Worm (Caenorhabditis elegans) whole organism, L2 larva: ENCODE results near the gene frm-7.

Experiments used
- C34F6.9 ChIP-seq: fragments of 150-350 bp; optimal IDR thresholded peaks from 2 replicates; lab custom pipeline; 2014; ENCODE audit warnings: missing biosample characterization, missing genetic modification characterization
- F13H6.1 ChIP-seq: sonication (generic microtip); optimal IDR thresholded peaks from 2 replicates; lab custom pipeline; 2016; ENCODE audit warnings: missing genetic modification characterization, missing compliant biosample characterization
- R02D3.7 ChIP-seq: fragments of 150-350 bp; optimal IDR thresholded peaks from 2 replicates; lab custom pipeline; 2014; ENCODE audit warnings: missing biosample characterization, missing genetic modification characterization
- Y55F3AM.14 ChIP-seq: fragments of 200-800 bp; sonication (Bioruptor generic); optimal IDR thresholded peaks from 2 replicates; lab custom pipeline; 2018; ENCODE audit warnings: mild to moderate bottlenecking, missing genetic modification characterization, missing compliant biosample characterization
- ZK546.5 ChIP-seq: sonication (generic microtip); optimal IDR thresholded peaks from 2 replicates; lab custom pipeline; 2017; ENCODE audit warnings: missing biosample characterization, missing genetic modification characterization
- alr-1 ChIP-seq: fragments of 150-350 bp; optimal IDR thresholded peaks from 2 replicates; lab custom pipeline; 2014; ENCODE audit warnings: missing biosample characterization, missing genetic modification characterization
- aly-2 ChIP-seq: fragments of 150-350 bp; optimal IDR thresholded peaks from 2 replicates; lab custom pipeline; 2014; ENCODE audit warnings: missing biosample characterization, missing genetic modification characterization
- ama-1 ChIP-seq: fragments of 150-350 bp; optimal IDR thresholded peaks from 2 replicates; lab custom pipeline; 2018; ENCODE audit warnings: inconsistent platforms
- blmp-1 ChIP-seq: sonication (generic microtip); optimal IDR thresholded peaks from 2 replicates; lab custom pipeline; 2017; ENCODE audit warnings: missing genetic modification characterization, mild to moderate bottlenecking, missing compliant biosample characterization, antibody characterized with exemption, moderate library complexity; ENCODE audit not compliant: insufficient read depth
- ceh-16 ChIP-seq: fragments of 150-350 bp; optimal IDR thresholded peaks from 2 replicates; lab custom pipeline; 2014; ENCODE audit warnings: missing biosample characterization, missing genetic modification characterization
- ceh-82 ChIP-seq: fragments of 150-350 bp; optimal IDR thresholded peaks from 2 replicates; lab custom pipeline; 2014; ENCODE audit warnings: missing biosample characterization, missing genetic modification characterization
- crh-2 ChIP-seq: sonication (generic microtip); optimal IDR thresholded peaks from 2 replicates; lab custom pipeline; 2017; ENCODE audit warnings: missing biosample characterization, missing genetic modification characterization
- dmd-4 ChIP-seq: sonication (generic microtip); optimal IDR thresholded peaks from 2 replicates; lab custom pipeline; 2017; ENCODE audit warnings: missing biosample characterization, missing genetic modification characterization
- elt-1 ChIP-seq: fragments of 150-350 bp; optimal IDR thresholded peaks from 2 replicates; lab custom pipeline; 2014; ENCODE audit warnings: missing biosample characterization, missing genetic modification characterization
- elt-3 ChIP-seq: sonication (generic microtip); optimal IDR thresholded peaks from 2 replicates; lab custom pipeline; 2017; ENCODE audit warnings: missing biosample characterization, missing genetic modification characterization
- gmeb-1 ChIP-seq: fragments of 150-350 bp; optimal IDR thresholded peaks from 2 replicates; lab custom pipeline; 2014; ENCODE audit warnings: missing biosample characterization, missing genetic modification characterization
- lin-11 ChIP-seq: fragments of 150-350 bp; sonication (generic microtip); optimal IDR thresholded peaks from 2 replicates; lab custom pipeline; 2014; ENCODE audit warnings: missing biosample characterization, missing genetic modification characterization, inconsistent platforms, mixed read lengths
- lin-13 ChIP-seq: fragments of 150-350 bp; optimal IDR thresholded peaks from 2 replicates; lab custom pipeline; 2014; ENCODE audit warnings: missing biosample characterization, missing genetic modification reagents, missing genetic modification characterization
- lin-39 ChIP-seq: fragments of 150-350 bp; optimal IDR thresholded peaks from 2 replicates; lab custom pipeline; 2014; ENCODE audit warnings: missing biosample characterization, missing genetic modification reagents, missing genetic modification characterization
- lsy-2 ChIP-seq, 2 experiments: fragments of 150-350 bp in 1 of 2; sonication (generic microtip) in 1 of 2; optimal IDR thresholded peaks; 2 replicates each; lab custom pipeline; 2014 to 2017; ENCODE audit warnings: missing biosample characterization in 2 of 2, missing genetic modification characterization in 2 of 2
- mab-5 ChIP-seq: fragments of 150-350 bp; optimal IDR thresholded peaks from 2 replicates; lab custom pipeline; 2014; ENCODE audit warnings: missing biosample characterization, missing genetic modification characterization
- mbf-1 ChIP-seq: sonication (generic microtip); optimal IDR thresholded peaks from 2 replicates; lab custom pipeline; 2017; ENCODE audit warnings: missing biosample characterization, missing genetic modification characterization
- mdl-1 ChIP-seq, 2 experiments: fragments of 150-350 bp in 1 of 2; sonication (generic microtip) in 1 of 2; optimal IDR thresholded peaks; 2 replicates each; lab custom pipeline; 2017; ENCODE audit warnings: missing biosample characterization in 2 of 2, missing genetic modification characterization in 2 of 2
- nhr-10 ChIP-seq: sonication (generic microtip); optimal IDR thresholded peaks from 2 replicates; lab custom pipeline; 2017; ENCODE audit warnings: missing biosample characterization, missing genetic modification characterization
- nhr-11 ChIP-seq: fragments of 150-350 bp; optimal IDR thresholded peaks from 2 replicates; lab custom pipeline; 2014; ENCODE audit warnings: missing biosample characterization, missing genetic modification characterization
- nhr-12 ChIP-seq: fragments of 150-350 bp; optimal IDR thresholded peaks from 2 replicates; lab custom pipeline; 2014; ENCODE audit warnings: missing biosample characterization, missing genetic modification characterization
- nhr-129 ChIP-seq: fragments of 150-350 bp; optimal IDR thresholded peaks from 2 replicates; lab custom pipeline; 2014; ENCODE audit warnings: missing biosample characterization, missing genetic modification characterization
- nhr-21 ChIP-seq: fragments of 150-350 bp; optimal IDR thresholded peaks from 2 replicates; lab custom pipeline; 2014; ENCODE audit warnings: missing biosample characterization, missing genetic modification characterization
- nhr-23 ChIP-seq: fragments of 150-350 bp; optimal IDR thresholded peaks from 2 replicates; lab custom pipeline; 2014; ENCODE audit warnings: missing biosample characterization, missing genetic modification reagents, missing genetic modification characterization
- nhr-237 ChIP-seq: fragments of 150-350 bp; optimal IDR thresholded peaks from 2 replicates; lab custom pipeline; 2014; ENCODE audit warnings: missing biosample characterization, missing genetic modification characterization
- nhr-25 ChIP-seq: fragments of 150-350 bp; sonication (generic microtip); optimal IDR thresholded peaks from 3 replicates; lab custom pipeline; 2014; ENCODE audit warnings: missing biosample characterization, missing genetic modification characterization
- nhr-6 ChIP-seq: fragments of 150-350 bp; optimal IDR thresholded peaks from 2 replicates; lab custom pipeline; 2014; ENCODE audit warnings: missing biosample characterization, missing genetic modification characterization
- nhr-77 ChIP-seq: fragments of 150-350 bp; optimal IDR thresholded peaks from 2 replicates; lab custom pipeline; 2014; ENCODE audit warnings: missing biosample characterization, missing genetic modification characterization
- peb-1 ChIP-seq: fragments of 150-350 bp; optimal IDR thresholded peaks from 2 replicates; lab custom pipeline; 2014; ENCODE audit warnings: missing biosample characterization, missing genetic modification characterization
- sem-4 ChIP-seq: fragments of 150-350 bp; optimal IDR thresholded peaks from 2 replicates; lab custom pipeline; 2014; ENCODE audit warnings: missing biosample characterization, missing genetic modification reagents, missing genetic modification characterization
- skn-1 ChIP-seq: sonication (generic microtip); optimal IDR thresholded peaks from 2 replicates; lab custom pipeline; 2017; ENCODE audit warnings: missing biosample characterization, missing genetic modification characterization
- sma-3 ChIP-seq: sonication (generic microtip); optimal IDR thresholded peaks from 2 replicates; lab custom pipeline; 2016; ENCODE audit warnings: missing genetic modification reagents, missing genetic modification characterization, missing compliant biosample characterization
- sma-9 ChIP-seq, 2 experiments: fragments of 150-350 bp in 1 of 2; sonication (generic microtip) in 1 of 2; optimal IDR thresholded peaks; 2 replicates each; lab custom pipeline; 2014 to 2016; ENCODE audit warnings: missing genetic modification characterization in 2 of 2, mild to moderate bottlenecking in 1 of 2, missing biosample characterization in 1 of 2, missing compliant biosample characterization in 1 of 2, missing genetic modification reagents in 1 of 2, moderate library complexity in 1 of 2
- snpc-4 ChIP-seq: fragments of 150-350 bp; optimal IDR thresholded peaks from 2 replicates; lab custom pipeline; 2014; ENCODE audit warnings: missing biosample characterization, missing genetic modification characterization
- unc-39 ChIP-seq: fragments of 150-350 bp; optimal IDR thresholded peaks from 2 replicates; lab custom pipeline; 2014; ENCODE audit warnings: missing biosample characterization, missing genetic modification characterization
- unc-55 ChIP-seq: fragments of 150-350 bp; sonication (generic microtip); optimal IDR thresholded peaks from 3 replicates; lab custom pipeline; 2014; ENCODE audit warnings: missing biosample characterization, missing genetic modification reagents, missing genetic modification characterization
- unc-62 ChIP-seq: fragments of 150-350 bp; optimal IDR thresholded peaks from 2 replicates; lab custom pipeline; 2014; ENCODE audit warnings: missing biosample characterization, missing genetic modification reagents, missing genetic modification characterization
- zag-1 ChIP-seq: fragments of 150-350 bp; optimal IDR thresholded peaks from 2 replicates; lab custom pipeline; 2014; ENCODE audit warnings: missing biosample characterization, missing genetic modification characterization
- ztf-1 ChIP-seq: fragments of 200-800 bp; sonication (Bioruptor generic); conservative IDR thresholded peaks from 2 replicates; pipeline ENCODE4 v1.3.6; 2022; ENCODE audit warnings: missing genetic modification characterization, missing compliant biosample characterization
- ztf-11 ChIP-seq: sonication (generic microtip); optimal IDR thresholded peaks from 2 replicates; lab custom pipeline; 2017; ENCODE audit warnings: missing biosample characterization, missing genetic modification characterization
- ztf-4 ChIP-seq: fragments of 150-350 bp; optimal IDR thresholded peaks from 2 replicates; lab custom pipeline; 2014; ENCODE audit warnings: missing biosample characterization, missing genetic modification characterization

Gene frm-7

ce11 chrV:12283187-12283586, 19.1 kb upstream of the frm-7 start, which contains the start of gene F55C5.10:
Gene F55C5.10 (plus strand): TSS chrV:12283487.
- no peak for TF ChIP-seq nhr-21 (tag; lab: Kevin White, UChicago)
- TF ChIP-seq lin-13 (GFP tag; lab: Kevin White, UChicago), result no peak
- TF ChIP-seq mdl-1 (tag; optimal IDR thresholded peaks at IDR 0.05; lab: Kevin White, UChicago), result no peak
- no peak for TF ChIP-seq nhr-23 (tag; lab: Kevin White, UChicago)
- no peak for TF ChIP-seq gmeb-1 (tag; lab: Kevin White, UChicago)
- TF ChIP-seq blmp-1 (tag; lab: Kevin White, UChicago), result no peak
- TF ChIP-seq ceh-16 (tag; lab: Kevin White, UChicago), result no peak
- TF ChIP-seq unc-39 (tag; lab: Kevin White, UChicago), result no peak
- no peak for TF ChIP-seq nhr-237
- no peak for TF ChIP-seq ZK546.5 (tag; lab: Kevin White, UChicago)
- TF ChIP-seq skn-1 (tag; lab: Kevin White, UChicago), result no peak
- TF ChIP-seq ama-1, result no peak
- TF ChIP-seq lsy-2 (tag; optimal IDR thresholded peaks at IDR 0.05; lab: Kevin White, UChicago), result no peak
- TF ChIP-seq nhr-12, result no peak
- no peak for TF ChIP-seq nhr-10 (tag; lab: Kevin White, UChicago)
- TF ChIP-seq F13H6.1 (tag; lab: Kevin White, UChicago), result no peak
- no peak for TF ChIP-seq sma-3 (GFP tag; lab: Kevin White, UChicago)
- no peak for TF ChIP-seq snpc-4 (tag; lab: Kevin White, UChicago)
- TF ChIP-seq ztf-4 (tag; lab: Kevin White, UChicago), result no peak

DNA sequence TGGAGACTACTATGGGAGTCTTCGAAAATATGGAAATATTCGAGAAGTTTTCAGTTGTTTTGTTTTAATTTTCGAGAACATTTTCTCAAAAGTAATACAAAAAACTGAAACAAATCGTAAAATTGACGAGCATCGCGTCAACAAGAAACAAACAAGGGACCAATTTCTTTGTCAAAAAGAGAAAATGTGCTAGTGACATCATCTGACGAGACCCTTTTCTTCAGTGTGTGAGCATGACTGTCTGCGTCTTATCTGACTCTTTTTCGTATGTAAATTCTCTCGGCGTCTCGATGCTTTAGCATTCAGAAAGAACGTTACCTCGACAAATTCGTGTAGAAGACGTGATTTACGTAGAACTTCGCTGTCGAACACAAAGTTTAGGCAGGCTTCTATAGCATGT, 14.6 kb upstream of the frm-7 start:
- TF ChIP-seq alr-1 (tag; lab: Kevin White, UChicago) (no peak), nhr-21 (tag; lab: Kevin White, UChicago) (no peak), lin-13 (GFP tag; lab: Kevin White, UChicago) (no peak), ZK546.5 (tag; lab: Kevin White, UChicago) (no peak), nhr-77 (tag; lab: Kevin White, UChicago) (no peak), zag-1 (tag; lab: Kevin White, UChicago) (peak; percentile 2), mbf-1 (tag; lab: Kevin White, UChicago) (no peak), aly-2 (no peak), nhr-6 (no peak), crh-2 (no peak), C34F6.9 (tag; lab: Kevin White, UChicago) (peak; percentile 35), nhr-25 (no peak), dmd-4 (no peak), F13H6.1 (tag; lab: Kevin White, UChicago) (no peak), ceh-16 (tag; lab: Kevin White, UChicago) (no peak), mdl-1 (tag; optimal IDR thresholded peaks at IDR 0.05; lab: Kevin White, UChicago) (no peak), elt-1 (tag; lab: Kevin White, UChicago) (no peak), blmp-1 (tag; lab: Kevin White, UChicago) (no peak), mab-5 (tag; lab: Kevin White, UChicago) (no peak), lin-11 (tag; lab: Kevin White, UChicago) (no peak), nhr-11 (tag; lab: Kevin White, UChicago) (no peak), nhr-129 (tag; lab: Kevin White, UChicago) (peak; percentile 77), lin-39 (no peak), ceh-82 (tag; lab: Kevin White, UChicago) (no peak), nhr-237 (no peak), nhr-12 (no peak), gmeb-1 (tag; lab: Kevin White, UChicago) (no peak), lsy-2 (tag; optimal IDR thresholded peaks at IDR 0.05; lab: Kevin White, UChicago) (peak in 1 of 2 experiments; percentile 36), Y55F3AM.14 (GFP tag; lab: Kevin White, UChicago) (no peak), sma-3 (GFP tag; lab: Kevin White, UChicago) (no peak), R02D3.7 (tag; lab: Kevin White, UChicago) (no peak), unc-62 (GFP tag; lab: Kevin White, UChicago) (no peak), snpc-4 (tag; lab: Kevin White, UChicago) (no peak), unc-39 (tag; lab: Kevin White, UChicago) (no peak), elt-3 (tag; lab: Kevin White, UChicago) (no peak), sma-9 (GFP tag; optimal IDR thresholded peaks at IDR 0.05; lab: Kevin White, UChicago) (no peak), sma-9 (tag; optimal IDR thresholded peaks at IDR 0.05; lab: Kevin White, UChicago) (no peak), ztf-4 (tag; lab: Kevin White, UChicago) (no peak), ztf-11 (no peak), peb-1 (tag; lab: Kevin White, UChicago) (no peak), unc-55 (GFP tag; lab: Kevin White, UChicago) (peak; percentile 41), ztf-1 (no peak), sem-4 (no peak), skn-1 (tag; lab: Kevin White, UChicago) (no peak), nhr-23 (tag; lab: Kevin White, UChicago) (no peak)
